Fruit fly (Drosophila melanogaster) Kc167 (cell line): ENCODE data around the gene Nmd3.

Experiments
- Myc ChIP-seq: fragments of >200 bp; optimal IDR thresholded peaks from 2 replicates; lab custom pipeline; 2017; ENCODE audit warnings: missing external identifiers
- h ChIP-seq: fragments of >200 bp; optimal IDR thresholded peaks from 3 replicates; lab custom pipeline; 2018; ENCODE audit warnings: missing external identifiers
- insv ChIP-seq: fragments of >200 bp; optimal IDR thresholded peaks from 3 replicates; lab custom pipeline; 2018; ENCODE audit warnings: missing external identifiers
- psq ChIP-seq: fragments of >200 bp; optimal IDR thresholded peaks from 2 replicates; lab custom pipeline; 2017; ENCODE audit warnings: missing external identifiers
- ttk ChIP-seq: sonication (Bioruptor generic); optimal IDR thresholded peaks from 2 replicates; lab custom pipeline; 2017; ENCODE audit warnings: missing external identifiers

DNA sequence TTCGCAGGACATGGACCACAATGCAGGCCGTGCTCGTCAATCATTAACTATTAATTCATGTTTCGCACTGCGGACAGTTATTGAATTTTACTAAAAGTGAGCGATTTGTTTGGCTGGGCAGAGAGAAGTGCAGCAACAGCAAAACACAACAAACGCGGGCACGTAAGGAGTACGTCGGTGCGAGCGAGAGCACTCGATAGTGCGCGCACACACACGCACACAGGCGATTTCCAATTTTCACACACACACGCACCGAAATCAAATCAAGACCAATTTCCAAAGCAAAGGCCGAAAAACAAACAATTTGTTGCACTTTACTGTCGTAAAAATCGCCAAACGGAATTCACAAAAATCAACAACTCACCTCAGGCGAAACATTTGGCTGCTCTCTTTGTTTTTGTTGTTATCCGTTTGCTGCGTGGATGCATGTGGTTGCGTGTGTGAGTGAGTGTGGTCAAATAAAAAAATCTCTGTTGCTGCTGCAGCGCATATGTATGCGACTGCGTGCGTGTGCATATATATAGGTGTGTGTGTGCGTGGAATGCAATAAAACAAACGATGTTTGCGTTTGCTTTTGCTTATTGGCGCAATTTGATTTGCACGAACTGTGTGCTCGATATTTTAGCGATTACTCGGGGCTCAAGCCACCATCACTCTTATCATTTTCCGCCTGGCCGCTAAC is 26.4 kb downstream of the Nmd3 start:
- TF ChIP-seq ttk (lab: Kevin White, UChicago) (no peak), psq (lab: Kevin White, UChicago) (no peak), insv (no peak), Myc (lab: Kevin White, UChicago) (no peak), h (lab: Kevin White, UChicago) (no peak)
